Fruit fly (Drosophila melanogaster) Kc167 (cell line): ENCODE results near the gene CG32373.

Experiments used
- Myc ChIP-seq: fragments of >200 bp; optimal IDR thresholded peaks from 2 replicates; lab custom pipeline; 2017; ENCODE audit warnings: missing external identifiers
- h ChIP-seq: fragments of >200 bp; optimal IDR thresholded peaks from 3 replicates; lab custom pipeline; 2018; ENCODE audit warnings: missing external identifiers
- insv ChIP-seq: fragments of >200 bp; optimal IDR thresholded peaks from 3 replicates; lab custom pipeline; 2018; ENCODE audit warnings: missing external identifiers
- psq ChIP-seq: fragments of >200 bp; optimal IDR thresholded peaks from 2 replicates; lab custom pipeline; 2017; ENCODE audit warnings: missing external identifiers

dm6 chr3L:7695554-7695953 lies 45.2 kb downstream of the CG32373 start, which contains the start of gene CG44195:
- TF ChIP-seq Myc (lab: Kevin White, UChicago) (no peak), h (no peak), psq (lab: Kevin White, UChicago) (no peak), insv (no peak)
